Worm (Caenorhabditis elegans) whole organism, L4 larva: ENCODE measurements around the gene srh-297.

Experiments
- F10B5.3 ChIP-seq: sonication (generic microtip); optimal IDR thresholded peaks from 2 replicates; lab custom pipeline; 2016; ENCODE audit warnings: mild to moderate bottlenecking, missing genetic modification characterization, missing compliant biosample characterization
- F37D6.2 ChIP-seq: sonication (generic microtip); optimal IDR thresholded peaks from 2 replicates; lab custom pipeline; 2016; ENCODE audit warnings: mild to moderate bottlenecking, missing genetic modification characterization, missing compliant biosample characterization
- F49E8.2 ChIP-seq: sonication (generic microtip); optimal IDR thresholded peaks from 2 replicates; lab custom pipeline; 2016; ENCODE audit warnings: missing compliant biosample characterization, mild to moderate bottlenecking, missing genetic modification characterization, borderline replicate concordance
- T20F7.1 ChIP-seq: fragments of 200-800 bp; sonication (Bioruptor generic); optimal IDR thresholded peaks from 2 replicates; lab custom pipeline; 2018; ENCODE audit warnings: mild to moderate bottlenecking, missing genetic modification characterization, missing compliant biosample characterization
- Y105C5A.15 ChIP-seq: fragments of 200-800 bp; sonication (Bioruptor generic); IDR thresholded peaks from 2 replicates; pipeline ENCODE4 v1.3.6; 2022; ENCODE audit warnings: missing genetic modification characterization, missing compliant biosample characterization
- Y48G9A.11 ChIP-seq: fragments of 200-800 bp; sonication (Bioruptor generic); IDR thresholded peaks from 2 replicates; pipeline ENCODE4 v1.3.6; 2022; ENCODE audit warnings: missing genetic modification reagents, missing genetic modification characterization, missing compliant biosample characterization
- ZK337.2 ChIP-seq: fragments of 200-800 bp; sonication (Bioruptor generic); IDR thresholded peaks from 2 replicates; pipeline ENCODE4 v1.3.6; 2022; ENCODE audit warnings: missing genetic modification reagents, missing genetic modification characterization, missing compliant biosample characterization
- aha-1 ChIP-seq: fragments of 150-350 bp; peaks from one replicate; lab custom pipeline; 2014; ENCODE audit warnings: missing biosample characterization, missing genetic modification characterization
- aly-2 ChIP-seq: sonication (generic microtip); optimal IDR thresholded peaks from 2 replicates; lab custom pipeline; 2018; ENCODE audit warnings: missing biosample characterization, missing genetic modification characterization
- arid-1 ChIP-seq: fragments of 200-800 bp; sonication (Bioruptor generic); conservative IDR thresholded peaks from 2 replicates; pipeline ENCODE4 v1.3.6; 2022; ENCODE audit warnings: missing genetic modification reagents, missing genetic modification characterization, missing compliant biosample characterization
- ctbp-1 ChIP-seq: fragments of 200-800 bp; sonication (Bioruptor generic); IDR thresholded peaks from 2 replicates; pipeline ENCODE4 v1.3.6; 2022; ENCODE audit warnings: missing genetic modification reagents, missing genetic modification characterization, missing compliant biosample characterization
- dmd-6 ChIP-seq: fragments of 200-800 bp; sonication (Bioruptor generic); IDR thresholded peaks from 2 replicates; pipeline ENCODE4 v1.3.6; 2022; ENCODE audit warnings: missing genetic modification reagents, missing genetic modification characterization, missing compliant biosample characterization
- dmd-9 ChIP-seq: fragments of 200-800 bp; sonication (Bioruptor generic); IDR thresholded peaks from 2 replicates; pipeline ENCODE4 v1.3.6; 2022; ENCODE audit warnings: missing genetic modification reagents, missing genetic modification characterization, missing compliant biosample characterization
- dpl-1 ChIP-seq: fragments of 150-350 bp; optimal IDR thresholded peaks from 2 replicates; lab custom pipeline; 2014; ENCODE audit warnings: missing biosample characterization, missing genetic modification reagents, missing genetic modification characterization
- duxl-1 ChIP-seq: sonication (generic microtip); optimal IDR thresholded peaks from 2 replicates; lab custom pipeline; 2016; ENCODE audit warnings: mild to moderate bottlenecking, missing genetic modification characterization, moderate library complexity, missing compliant biosample characterization; ENCODE audit not compliant: poor library complexity
- hif-1 ChIP-seq, 2 experiments: sonication (generic microtip); optimal IDR thresholded peaks; 2 replicates each; lab custom pipeline; 2016 to 2017; ENCODE audit warnings: missing compliant biosample characterization in 2 of 2, missing genetic modification characterization in 2 of 2, missing genetic modification reagents in 2 of 2, missing genotype in 2 of 2, mild to moderate bottlenecking in 1 of 2
- hlh-11 ChIP-seq: fragments of 200-800 bp; sonication (Bioruptor generic); optimal IDR thresholded peaks from 2 replicates; lab custom pipeline; 2018; ENCODE audit warnings: mild to moderate bottlenecking, missing genetic modification characterization, missing compliant biosample characterization
- hmg-1.1 ChIP-seq: fragments of 200-800 bp; sonication (Bioruptor generic); IDR thresholded peaks from 2 replicates; pipeline ENCODE4 v1.3.6; 2022; ENCODE audit warnings: missing genetic modification reagents, missing genetic modification characterization, missing compliant biosample characterization
- lin-15B ChIP-seq: fragments of 150-350 bp; sonication (generic microtip); optimal IDR thresholded peaks from 3 replicates; lab custom pipeline; 2014; ENCODE audit warnings: missing biosample characterization, missing genetic modification characterization
- madf-5 ChIP-seq, 2 experiments: fragments of 200-800 bp; sonication (Bioruptor generic); IDR thresholded peaks; 2 replicates each; pipeline ENCODE4 v1.3.6; 2022; ENCODE audit warnings: missing compliant biosample characterization in 2 of 2, missing genetic modification characterization in 2 of 2
- mdl-1 ChIP-seq, 2 experiments: fragments of 150-350 bp in 1 of 2; sonication (generic microtip) in 1 of 2; optimal IDR thresholded peaks; 2 replicates each; lab custom pipeline; 2014 to 2017; ENCODE audit warnings: missing biosample characterization in 2 of 2, missing genetic modification characterization in 2 of 2
- mep-1 ChIP-seq: fragments of 150-350 bp; sonication (generic microtip); optimal IDR thresholded peaks from 3 replicates; lab custom pipeline; 2014; ENCODE audit warnings: missing biosample characterization, missing genetic modification characterization
- mxl-2 ChIP-seq: fragments of 200-800 bp; sonication (Bioruptor generic); conservative IDR thresholded peaks from 2 replicates; pipeline ENCODE4 v1.3.6; 2022; ENCODE audit warnings: missing genetic modification reagents, missing genetic modification characterization, missing compliant biosample characterization
- nhr-111 ChIP-seq: fragments of 200-800 bp; sonication (Bioruptor generic); optimal IDR thresholded peaks from 2 replicates; lab custom pipeline; 2018; ENCODE audit warnings: mild to moderate bottlenecking, missing genetic modification characterization, missing compliant biosample characterization
- nhr-28 ChIP-seq: fragments of 150-350 bp; optimal IDR thresholded peaks from 2 replicates; lab custom pipeline; 2014; ENCODE audit warnings: missing biosample characterization, missing genetic modification characterization
- nhr-48 ChIP-seq: sonication (generic microtip); optimal IDR thresholded peaks from 2 replicates; lab custom pipeline; 2016; ENCODE audit warnings: mild to moderate bottlenecking, missing genetic modification characterization, missing compliant biosample characterization
- nhr-6 ChIP-seq: fragments of 150-350 bp; optimal IDR thresholded peaks from 2 replicates; lab custom pipeline; 2014; ENCODE audit warnings: missing biosample characterization, missing genetic modification characterization
- pha-4 ChIP-seq, 2 experiments: fragments of 150-350 bp in 1 of 2; fragments of 200-800 bp in 1 of 2; sonication (Bioruptor generic) in 1 of 2; IDR thresholded peaks in 1 of 2; optimal IDR thresholded peaks in 1 of 2; 2 replicates each; pipeline versions ENCODE4 v1.3.6 to Lab custom; 2014 to 2022; ENCODE audit warnings: missing genetic modification characterization in 2 of 2, missing genetic modification reagents in 2 of 2, missing biosample characterization in 1 of 2, missing compliant biosample characterization in 1 of 2
- set-16 ChIP-seq: fragments of 200-800 bp; sonication (Bioruptor generic); IDR thresholded peaks from 2 replicates; pipeline ENCODE4 v1.3.6; 2022; ENCODE audit warnings: missing genetic modification reagents, missing genetic modification characterization, missing compliant biosample characterization
- skn-1 ChIP-seq: fragments of 150-350 bp; optimal IDR thresholded peaks from 2 replicates; lab custom pipeline; 2014; ENCODE audit warnings: missing biosample characterization, missing genetic modification characterization
- snpc-4 ChIP-seq: fragments of 150-350 bp; optimal IDR thresholded peaks from 2 replicates; lab custom pipeline; 2014; ENCODE audit warnings: missing biosample characterization, missing genetic modification characterization
- spr-1 ChIP-seq: sonication (generic microtip); optimal IDR thresholded peaks from 2 replicates; lab custom pipeline; 2016; ENCODE audit warnings: mild to moderate bottlenecking, missing genetic modification characterization, missing compliant biosample characterization
- vab-7 ChIP-seq: fragments of 200-800 bp; sonication (Bioruptor generic); IDR thresholded peaks from 2 replicates; pipeline ENCODE4 v1.3.6; 2022; ENCODE audit warnings: missing genetic modification reagents, missing genetic modification characterization, missing compliant biosample characterization
- zag-1 ChIP-seq: fragments of 150-350 bp; optimal IDR thresholded peaks from 2 replicates; lab custom pipeline; 2014; ENCODE audit warnings: missing biosample characterization, missing genetic modification characterization
- zfp-2 ChIP-seq: sonication (generic microtip); optimal IDR thresholded peaks from 2 replicates; lab custom pipeline; 2016; ENCODE audit warnings: mild to moderate bottlenecking, missing genetic modification characterization, missing compliant biosample characterization
- zfp-3 ChIP-seq: fragments of 200-800 bp; sonication (Bioruptor generic); conservative IDR thresholded peaks from 2 replicates; pipeline ENCODE4 v1.3.6; 2022; ENCODE audit warnings: missing genetic modification reagents, missing genetic modification characterization, missing compliant biosample characterization
- zip-11 ChIP-seq: fragments of 200-800 bp; sonication (Bioruptor generic); IDR thresholded peaks from 2 replicates; pipeline ENCODE4 v1.3.6; 2022; ENCODE audit warnings: missing genetic modification characterization, missing compliant biosample characterization
- zip-2 ChIP-seq: fragments of 150-350 bp; optimal IDR thresholded peaks from 2 replicates; lab custom pipeline; 2014; ENCODE audit warnings: missing biosample characterization, missing genetic modification characterization

The srh-297 gene

ce11 chrII:3209251-3209650 is 21.1 kb downstream of the srh-297 start, which contains the start of gene ZC239.6 (continued):
- 0 out of 2 replicates have a peak, but pooled peaks have one; percentile 22 for TF ChIP-seq hmg-1.1
- no peak for TF ChIP-seq pha-4 (GFP tag; IDR thresholded peaks at IDR 0.05; lab: Robert Waterston, UW)
- TF ChIP-seq pha-4 (tag; optimal IDR thresholded peaks at IDR 0.05; lab: Kevin White, UChicago): peak; percentile 22
- TF ChIP-seq lin-15B (tag; lab: Kevin White, UChicago): no peak
- TF ChIP-seq zip-2 (tag; lab: Kevin White, UChicago): no peak
- TF ChIP-seq hlh-11: peak; percentile 35
- no peak for TF ChIP-seq mep-1 (tag; lab: Kevin White, UChicago)
- no peak for TF ChIP-seq aly-2 (tag; lab: Kevin White, UChicago)

- TF ChIP-seq Y48G9A.11 (GFP tag; lab: Robert Waterston, UW) (no peak), zfp-3 (no peak), set-16 (GFP tag; lab: Robert Waterston, UW) (no peak), F10B5.3 (no peak), nhr-111 (GFP tag; lab: Kevin White, UChicago) (no peak), F49E8.2 (tag; lab: Kevin White, UChicago) (no peak), T20F7.1 (GFP tag; lab: Kevin White, UChicago) (no peak), zfp-2 (tag; lab: Kevin White, UChicago) (no peak), mdl-1 (tag; optimal IDR thresholded peaks at IDR 0.05; lab: Kevin White, UChicago) (no peak), vab-7 (GFP tag; lab: Robert Waterston, UW) (no peak), nhr-6 (no peak), spr-1 (tag; lab: Kevin White, UChicago) (no peak), madf-5 (GFP tag; IDR thresholded peaks at IDR 0.05; lab: Robert Waterston, UW) (no peak), mxl-2 (GFP tag; lab: Robert Waterston, UW) (no peak), dpl-1 (GFP tag; lab: Kevin White, UChicago) (no peak)
Measured at ce11 chrII:3208679-3209078, 21.6 kb downstream of the srh-297 start, which contains the start of gene sdz-35. Gene sdz-35 (minus strand): TSS chrII:3208779.

- TF ChIP-seq nhr-48 (tag; lab: Kevin White, UChicago) (no peak), F37D6.2 (tag; lab: Kevin White, UChicago) (no peak), ZK337.2 (GFP tag; lab: Robert Waterston, UW) (no peak), zfp-2 (tag; lab: Kevin White, UChicago) (no peak), arid-1 (GFP tag; lab: Robert Waterston, UW) (no peak), F10B5.3 (no peak), nhr-28 (tag; lab: Kevin White, UChicago) (no peak), zag-1 (tag; lab: Kevin White, UChicago) (no peak), hif-1 (tag; optimal IDR thresholded peaks at IDR 0.05; lab: Kevin White, UChicago) (no peak), Y105C5A.15 (no peak), dmd-6 (GFP tag; lab: Robert Waterston, UW) (no peak), snpc-4 (no peak), dmd-9 (GFP tag; lab: Robert Waterston, UW) (no peak), ctbp-1 (GFP tag; lab: Robert Waterston, UW) (no peak), duxl-1 (tag; lab: Kevin White, UChicago) (no peak)
Measured at ce11 chrII:3206423-3206989, 23.8 kb downstream of the srh-297 start, which contains the start of the genes ZC239.20 and ZC239.21. Gene ZC239.20 (minus strand): TSS chrII:3206523. Gene ZC239.21 (plus strand): TSS chrII:3206939.

DNA sequence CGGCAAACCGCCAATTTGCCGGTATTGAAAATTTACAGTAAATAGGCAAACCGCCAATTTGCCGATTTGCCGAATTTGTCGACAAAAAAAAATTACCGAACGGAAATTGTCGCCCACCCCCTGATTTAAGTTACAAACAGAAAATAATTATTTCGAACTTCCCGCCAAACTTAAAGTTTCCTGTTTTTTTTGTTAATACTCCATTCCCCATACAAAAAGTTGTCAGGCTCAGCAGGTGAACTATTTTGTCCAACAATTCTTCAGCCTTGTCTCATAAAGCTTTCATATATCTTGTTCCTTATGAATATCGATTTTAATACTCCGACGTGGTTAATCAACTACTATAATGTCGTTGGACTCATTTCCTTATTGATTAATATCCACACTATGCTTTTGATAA is 26.9 kb downstream of the srh-297 start, which contains the start of gene sri-50:
sri-50 (plus strand) TSS at position 301 of the 400 bp plus-strand sequence.
- TF ChIP-seq skn-1 (no peak), aha-1 (peak; percentile 5), duxl-1 (tag; lab: Kevin White, UChicago) (no peak), zip-11 (no peak), mdl-1 (tag; optimal IDR thresholded peaks at IDR 0.05; lab: Kevin White, UChicago) (no peak)
